Worm (Caenorhabditis elegans) whole organism, L2 larva: Measurements from ENCODE around the gene F34H10.1.

ENCODE experiments used
- ceh-82 ChIP-seq: fragments of 150-350 bp; optimal IDR thresholded peaks from 2 replicates; lab custom pipeline; 2014; ENCODE audit warnings: missing biosample characterization, missing genetic modification characterization
- lin-39 ChIP-seq: fragments of 150-350 bp; optimal IDR thresholded peaks from 2 replicates; lab custom pipeline; 2014; ENCODE audit warnings: missing biosample characterization, missing genetic modification reagents, missing genetic modification characterization
- unc-55 ChIP-seq: fragments of 150-350 bp; sonication (generic microtip); optimal IDR thresholded peaks from 3 replicates; lab custom pipeline; 2014; ENCODE audit warnings: missing biosample characterization, missing genetic modification reagents, missing genetic modification characterization
- unc-62 ChIP-seq: fragments of 150-350 bp; optimal IDR thresholded peaks from 2 replicates; lab custom pipeline; 2014; ENCODE audit warnings: missing biosample characterization, missing genetic modification reagents, missing genetic modification characterization
- ztf-11 ChIP-seq: sonication (generic microtip); optimal IDR thresholded peaks from 2 replicates; lab custom pipeline; 2017; ENCODE audit warnings: missing biosample characterization, missing genetic modification characterization
- ztf-4 ChIP-seq: fragments of 150-350 bp; optimal IDR thresholded peaks from 2 replicates; lab custom pipeline; 2014; ENCODE audit warnings: missing biosample characterization, missing genetic modification characterization

DNA sequence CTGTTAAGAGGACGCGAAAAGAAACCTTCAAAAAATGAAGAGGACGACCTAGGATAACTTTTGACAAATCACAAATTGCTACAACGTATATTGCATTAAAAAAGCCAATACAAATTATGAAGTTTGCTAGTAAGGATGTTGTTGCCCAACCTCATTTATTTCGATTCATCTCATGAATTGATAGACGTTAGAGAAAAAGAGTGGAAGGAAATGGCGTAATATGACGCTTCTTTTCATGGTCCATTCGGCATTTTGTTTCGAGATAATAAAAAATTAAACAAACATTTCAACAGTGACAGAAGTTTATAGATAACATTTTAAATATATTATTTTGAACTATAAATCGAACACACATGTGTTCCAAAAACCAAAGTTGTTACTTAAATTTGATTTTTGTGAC lies 15.0 kb downstream of the F34H10.1 start:
- TF ChIP-seq unc-55 (GFP tag; lab: Kevin White, UChicago), result no peak
- no peak for TF ChIP-seq ztf-11 (tag; lab: Kevin White, UChicago)
- no peak for TF ChIP-seq ztf-4 (tag; lab: Kevin White, UChicago)
- no peak for TF ChIP-seq unc-62 (GFP tag; lab: Kevin White, UChicago)
- TF ChIP-seq ceh-82, result no peak
- no peak for TF ChIP-seq lin-39
